Fruit fly (Drosophila melanogaster) whole organism, embryonic: ENCODE data around the gene Herc4.

Experiments
- Abd-B ChIP-seq: fragments of 200-800 bp; sonication (Bioruptor generic); optimal IDR thresholded peaks from 2 replicates; lab custom pipeline; 2018; ENCODE audit warnings: missing biosample characterization, mild to moderate bottlenecking, missing genetic modification characterization, moderate library complexity
- Asciz ChIP-seq: fragments of 200-800 bp; sonication (Bioruptor generic); optimal IDR thresholded peaks from 2 replicates; lab custom pipeline; 2017; ENCODE audit warnings: missing biosample characterization, mild to moderate bottlenecking, missing genetic modification characterization, missing genetic modification reagents
- Atf-2 ChIP-seq: fragments of 200-800 bp; sonication (Bioruptor generic); optimal IDR thresholded peaks from 2 replicates; lab custom pipeline; 2016; ENCODE audit warnings: missing biosample characterization, missing genetic modification characterization
- CG12299 ChIP-seq: fragments of 200-800 bp; sonication (Bioruptor generic); optimal IDR thresholded peaks from 2 replicates; lab custom pipeline; 2018; ENCODE audit warnings: missing biosample characterization, mild to moderate bottlenecking, missing genetic modification characterization
- CG1233 ChIP-seq: fragments of 200-800 bp; sonication (Bioruptor generic); optimal IDR thresholded peaks from 4 replicates; lab custom pipeline; 2018; ENCODE audit warnings: missing biosample characterization, mild to moderate bottlenecking, missing genetic modification characterization
- CG13775 ChIP-seq: fragments of 200-800 bp; sonication (Bioruptor generic); optimal IDR thresholded peaks from 3 replicates; lab custom pipeline; 2017; ENCODE audit warnings: missing biosample characterization, mild to moderate bottlenecking, missing genetic modification characterization
- CG14441 ChIP-seq: fragments of 200-800 bp; sonication (Bioruptor generic); IDR thresholded peaks from 2 replicates; pipeline ENCODE4 v1.3.6; 2022; ENCODE audit warnings: missing biosample characterization, missing genetic modification characterization
- CG16813 ChIP-seq: fragments of 200-800 bp; sonication (Bioruptor generic); IDR thresholded peaks from 3 replicates; pipeline ENCODE4 v1.3.6; 2022; ENCODE audit warnings: missing biosample characterization, missing genetic modification characterization; ENCODE audit not compliant: partially characterized antibody
- CG2129 ChIP-seq: fragments of 200-800 bp; sonication (Bioruptor generic); IDR thresholded peaks from 2 replicates; pipeline ENCODE4 v1.3.6; 2022; ENCODE audit warnings: missing biosample characterization, missing genetic modification characterization; ENCODE audit not compliant: partially characterized antibody
- CG30403 ChIP-seq: fragments of 200-800 bp; sonication (Bioruptor generic); optimal IDR thresholded peaks from 3 replicates; lab custom pipeline; 2016; ENCODE audit warnings: missing biosample characterization, missing genetic modification characterization
- CG5953 ChIP-seq: fragments of 200-800 bp; sonication (Bioruptor generic); IDR thresholded peaks from 2 replicates; pipeline ENCODE4 v1.3.6; 2022; ENCODE audit warnings: missing biosample characterization, missing genetic modification characterization
- CG6683 ChIP-seq: fragments of 200-800 bp; sonication (Bioruptor generic); optimal IDR thresholded peaks from 2 replicates; lab custom pipeline; 2017; ENCODE audit warnings: missing biosample characterization, mild to moderate bottlenecking, missing genetic modification characterization, missing genetic modification reagents
- CG7372 ChIP-seq: fragments of 200-800 bp; sonication (Bioruptor generic); IDR thresholded peaks from 2 replicates; pipeline ENCODE4 v1.3.6; 2022; ENCODE audit warnings: missing biosample characterization, missing genetic modification characterization
- CG9215 ChIP-seq: fragments of 200-800 bp; sonication (Bioruptor generic); IDR thresholded peaks from 2 replicates; pipeline ENCODE4 v1.3.6; 2022; ENCODE audit warnings: missing biosample characterization, missing genetic modification characterization
- Dad ChIP-seq: fragments of 200-800 bp; sonication (Bioruptor generic); optimal IDR thresholded peaks from 3 replicates; lab custom pipeline; 2016; ENCODE audit warnings: missing biosample characterization, missing genetic modification characterization
- Dbx ChIP-seq: fragments of 200-800 bp; sonication (Bioruptor generic); IDR thresholded peaks from 3 replicates; pipeline ENCODE4 v1.3.6; 2022; ENCODE audit warnings: missing biosample characterization, missing genetic modification characterization
- ERR ChIP-seq: fragments of 200-800 bp; sonication (Bioruptor generic); optimal IDR thresholded peaks from 2 replicates; lab custom pipeline; 2016; ENCODE audit warnings: missing biosample characterization, missing genetic modification characterization
- Ets65A ChIP-seq: fragments of 200-800 bp; sonication (Bioruptor generic); peaks from one replicate; lab custom pipeline; 2016; ENCODE audit warnings: missing biosample characterization, missing genetic modification characterization
- Fer2 ChIP-seq: fragments of 200-800 bp; sonication (Bioruptor generic); optimal IDR thresholded peaks from 2 replicates; lab custom pipeline; 2018; ENCODE audit warnings: missing biosample characterization, mild to moderate bottlenecking, missing genetic modification characterization, moderate library complexity
- HLHmδ ChIP-seq: fragments of 200-800 bp; sonication (Bioruptor generic); optimal IDR thresholded peaks from 2 replicates; lab custom pipeline; 2018; ENCODE audit warnings: missing biosample characterization, mild to moderate bottlenecking, missing genetic modification characterization, moderate library complexity
- Hr78 ChIP-seq, 2 experiments: fragments of 200-800 bp in 1 of 2; fragments of >200 bp in 1 of 2; sonication (Bioruptor generic) in 1 of 2; optimal IDR thresholded peaks; 2 replicates each; lab custom pipeline; 2017 to 2019; ENCODE audit warnings: missing biosample characterization in 2 of 2, missing genetic modification characterization in 2 of 2, mild to moderate bottlenecking in 1 of 2, moderate library complexity in 1 of 2
- Jarid2 ChIP-seq: fragments of 200-800 bp; sonication (Bioruptor generic); optimal IDR thresholded peaks from 3 replicates; lab custom pipeline; 2017; ENCODE audit warnings: mild to moderate bottlenecking, missing biosample characterization, missing genetic modification reagents, missing genetic modification characterization
- Lim3 ChIP-seq: fragments of 200-800 bp; sonication (Bioruptor generic); IDR thresholded peaks from 2 replicates; pipeline ENCODE4 v1.3.6; 2022; ENCODE audit warnings: missing biosample characterization, missing genetic modification characterization
- Oli ChIP-seq: fragments of 200-800 bp; sonication (Bioruptor generic); optimal IDR thresholded peaks from 2 replicates; lab custom pipeline; 2018; ENCODE audit warnings: missing biosample characterization, mild to moderate bottlenecking, missing genetic modification characterization, moderate library complexity
- Opbp ChIP-seq: fragments of 200-800 bp; sonication (Bioruptor generic); IDR thresholded peaks from 3 replicates; pipeline ENCODE4 v1.3.6; 2022; ENCODE audit warnings: missing biosample characterization, missing genetic modification characterization; ENCODE audit not compliant: partially characterized antibody
- Rfx ChIP-seq: fragments of 200-800 bp; sonication (Bioruptor generic); IDR thresholded peaks from 2 replicates; pipeline ENCODE4 v1.3.6; 2022; ENCODE audit warnings: missing biosample characterization, missing genetic modification characterization
- Rx ChIP-seq: fragments of 200-800 bp; sonication (Bioruptor generic); IDR thresholded peaks from 2 replicates; pipeline ENCODE4 v1.3.6; 2022; ENCODE audit warnings: missing biosample characterization, missing genetic modification characterization
- Stat92E ChIP-seq, 3 experiments: fragments of >200 bp in 2 of 3; fragments of 200-800 bp in 1 of 3; sonication (Bioruptor generic) in 1 of 3; optimal IDR thresholded peaks; 2 replicates each; lab custom pipeline; 2017 to 2019; ENCODE audit warnings: missing biosample characterization in 3 of 3, missing genetic modification characterization in 3 of 3, mild to moderate bottlenecking in 1 of 3, moderate library complexity in 1 of 3
- TFAM ChIP-seq: fragments of 200-800 bp; sonication (Bioruptor generic); optimal IDR thresholded peaks from 2 replicates; lab custom pipeline; 2017; ENCODE audit warnings: missing biosample characterization, missing genetic modification characterization, inconsistent platforms
- Tbp ChIP-seq: fragments of >200 bp; optimal IDR thresholded peaks from 2 replicates; lab custom pipeline; 2018; ENCODE audit warnings: missing biosample characterization, missing genetic modification characterization
- crc ChIP-seq: fragments of 200-800 bp; sonication (Bioruptor generic); optimal IDR thresholded peaks from 2 replicates; lab custom pipeline; 2016; ENCODE audit warnings: missing biosample characterization, missing genetic modification characterization
- cwo ChIP-seq: fragments of 200-800 bp; sonication (Bioruptor generic); optimal IDR thresholded peaks from 3 replicates; lab custom pipeline; 2017; ENCODE audit warnings: missing biosample characterization, missing genetic modification characterization, mild to moderate bottlenecking, moderate library complexity, missing genetic modification reagents
- fru ChIP-seq: fragments of >200 bp; optimal IDR thresholded peaks from 2 replicates; lab custom pipeline; 2017
- gem ChIP-seq: fragments of 200-800 bp; sonication (Bioruptor generic); optimal IDR thresholded peaks from 2 replicates; lab custom pipeline; 2019; ENCODE audit warnings: missing biosample characterization, mild to moderate bottlenecking, missing genetic modification characterization, moderate library complexity
- gro ChIP-seq: fragments of 200-800 bp; sonication (Bioruptor generic); optimal IDR thresholded peaks from 2 replicates; lab custom pipeline; 2016; ENCODE audit warnings: missing biosample characterization, missing genetic modification characterization
- hb ChIP-seq: fragments of 200-800 bp; sonication (Bioruptor generic); IDR thresholded peaks from 3 replicates; pipeline ENCODE4 v1.3.6; 2022; ENCODE audit warnings: missing biosample characterization, missing genetic modification characterization; ENCODE audit not compliant: partially characterized antibody
- luna ChIP-seq: fragments of 200-800 bp; sonication (Bioruptor generic); optimal IDR thresholded peaks from 2 replicates; lab custom pipeline; 2016; ENCODE audit warnings: missing biosample characterization, missing genetic modification characterization
- mld ChIP-seq: fragments of 200-800 bp; sonication (Bioruptor generic); IDR thresholded peaks from 3 replicates; pipeline ENCODE4 v1.3.6; 2022; ENCODE audit warnings: missing biosample characterization, missing genetic modification characterization; ENCODE audit not compliant: partially characterized antibody
- nom ChIP-seq: fragments of 200-800 bp; sonication (Bioruptor generic); optimal IDR thresholded peaks from 2 replicates; lab custom pipeline; 2017; ENCODE audit warnings: missing biosample characterization, missing genetic modification characterization, mild to moderate bottlenecking, moderate library complexity, missing genetic modification reagents
- oc ChIP-seq: fragments of 200-800 bp; sonication (Bioruptor generic); optimal IDR thresholded peaks from 2 replicates; lab custom pipeline; 2018; ENCODE audit warnings: missing biosample characterization, mild to moderate bottlenecking, missing genetic modification characterization, moderate library complexity
- onecut ChIP-seq: fragments of 200-800 bp; sonication (Bioruptor generic); IDR thresholded peaks from 2 replicates; pipeline ENCODE4 v1.3.6; 2022; ENCODE audit warnings: missing biosample characterization, missing genetic modification characterization
- org-1 ChIP-seq: fragments of 200-800 bp; sonication (Bioruptor generic); optimal IDR thresholded peaks from 2 replicates; lab custom pipeline; 2017; ENCODE audit warnings: missing biosample characterization, missing genetic modification characterization
- rib ChIP-seq: fragments of 200-800 bp; sonication (Bioruptor generic); IDR thresholded peaks from 2 replicates; pipeline ENCODE4 v1.3.6; 2022; ENCODE audit warnings: missing biosample characterization, missing genetic modification characterization
- scrt ChIP-seq: fragments of 200-800 bp; sonication (Bioruptor generic); optimal IDR thresholded peaks from 2 replicates; lab custom pipeline; 2018; ENCODE audit warnings: missing biosample characterization, mild to moderate bottlenecking, missing genetic modification characterization, moderate library complexity
- slp2 ChIP-seq: fragments of 200-800 bp; sonication (Bioruptor generic); optimal IDR thresholded peaks from 2 replicates; lab custom pipeline; 2016; ENCODE audit warnings: missing biosample characterization, missing genetic modification characterization
- sna ChIP-seq: fragments of 200-800 bp; sonication (Bioruptor generic); IDR thresholded peaks from 2 replicates; pipeline ENCODE4 v1.3.6; 2022; ENCODE audit warnings: missing biosample characterization, missing genetic modification characterization; ENCODE audit not compliant: partially characterized antibody
- zen ChIP-seq: fragments of 200-800 bp; sonication (Bioruptor generic); optimal IDR thresholded peaks from 3 replicates; lab custom pipeline; 2018; ENCODE audit warnings: missing biosample characterization, mild to moderate bottlenecking, missing genetic modification characterization, moderate library complexity

Herc4 gene

DNA sequence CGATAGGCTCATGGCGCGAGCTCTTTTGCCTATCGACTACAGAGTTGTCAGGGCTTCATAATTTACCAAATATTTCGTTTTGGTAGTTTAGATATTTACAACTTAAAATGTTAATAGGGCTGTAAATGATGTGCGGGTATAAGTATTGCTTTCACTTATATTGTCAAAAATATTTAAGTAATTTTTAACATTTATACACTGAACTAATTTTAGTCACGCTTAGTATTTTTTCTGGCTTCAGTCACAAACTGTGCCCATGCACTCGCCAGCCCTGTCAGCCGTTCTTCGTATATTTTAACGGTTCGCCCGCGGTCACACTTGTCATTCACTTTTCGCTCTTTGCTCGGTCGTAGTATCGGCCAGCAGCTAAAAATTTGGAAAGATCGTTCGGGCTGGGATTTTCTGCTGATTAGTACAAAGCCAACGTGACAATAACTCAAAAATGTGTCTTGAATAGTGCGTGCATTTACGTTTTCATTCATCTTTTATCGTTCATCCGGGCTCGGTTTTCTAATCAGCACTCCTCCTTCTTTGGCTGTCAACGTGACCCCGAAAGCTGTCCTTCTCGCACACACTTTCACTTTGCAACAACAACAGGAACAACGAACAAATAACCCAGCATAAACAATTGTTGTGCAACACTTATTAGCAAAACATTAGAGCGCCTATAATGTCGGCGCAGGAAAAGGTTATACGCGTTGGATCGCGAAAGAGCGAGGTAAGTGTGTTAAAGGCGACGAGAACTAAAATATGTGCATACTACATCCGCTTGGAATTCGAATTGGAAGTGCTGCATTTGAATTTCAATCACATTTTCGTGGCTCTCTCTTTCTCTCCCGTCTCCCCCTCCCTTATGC is 21.3 kb downstream of the Herc4 start, which contains the start of the genes Hmbs and CG2211 (continued):
- TF ChIP-seq HLHmδ (GFP tag; lab: Kevin White, UChicago): peak; percentile 65
- peak; percentile 87 for TF ChIP-seq zen (tag; lab: Kevin White, UChicago)
- peak; percentile 78 for TF ChIP-seq cwo (GFP tag; lab: Kevin White, UChicago)
- peak; percentile 98 for TF ChIP-seq Ets65A (GFP tag; lab: Kevin White, UChicago)
- peak; percentile 82 for TF ChIP-seq Fer2 (tag; lab: Kevin White, UChicago)
- TF ChIP-seq Hr78 (GFP tag; optimal IDR thresholded peaks at IDR 0.05; lab: Kevin White, UChicago): peak in 1 of 2 experiments; percentile 90
- TF ChIP-seq CG12299 (tag; lab: Kevin White, UChicago): peak; percentile 22
- peak; percentile 83 for TF ChIP-seq CG14441 (GFP tag; lab: Robert Waterston, UW)
- peak; percentile 73 for TF ChIP-seq Oli (tag; lab: Kevin White, UChicago)
- TF ChIP-seq Jarid2 (GFP tag; lab: Kevin White, UChicago): peak; percentile 64
- peak; percentile 89 for TF ChIP-seq CG30403
- TF ChIP-seq rib (GFP tag; lab: Robert Waterston, UW): peak; percentile 60; the same call in 1 of the 2 replicates
- peak; percentile 89 for TF ChIP-seq gro
- TF ChIP-seq Rx (GFP tag; lab: Robert Waterston, UW): peak; percentile 75
- TF ChIP-seq Dbx: peak; percentile 91
- TF ChIP-seq CG13775 (GFP tag; lab: Kevin White, UChicago): peak; percentile 90
- peak; percentile 72 for TF ChIP-seq onecut (GFP tag; lab: Robert Waterston, UW)
- peak in 1 of 3 experiments; percentile 60 for TF ChIP-seq Stat92E (GFP tag; optimal IDR thresholded peaks at IDR 0.05; lab: Kevin White, UChicago)
- TF ChIP-seq oc (tag; lab: Kevin White, UChicago): peak; percentile 58
- peak; percentile 73 for TF ChIP-seq ERR (GFP tag; lab: Kevin White, UChicago)
- TF ChIP-seq Abd-B (GFP tag; lab: Kevin White, UChicago): peak; percentile 82
- peak; percentile 82 for TF ChIP-seq Atf-2
- TF ChIP-seq CG1233 (GFP tag; lab: Kevin White, UChicago): peak; percentile 80
- TF ChIP-seq Tbp (GFP tag; lab: Kevin White, UChicago): no peak
- peak; percentile 76 for TF ChIP-seq crc
- TF ChIP-seq Dad (GFP tag; lab: Kevin White, UChicago): peak; percentile 89
- peak; percentile 75 for TF ChIP-seq CG6683
- peak; percentile 92 for TF ChIP-seq Rfx (GFP tag; lab: Robert Waterston, UW)
- peak; percentile 45 for TF ChIP-seq TFAM (GFP tag; lab: Kevin White, UChicago)
- TF ChIP-seq gem (tag; lab: Kevin White, UChicago): peak; percentile 89
- TF ChIP-seq CG2129 (GFP tag; lab: Robert Waterston, UW): no peak
- TF ChIP-seq Opbp (GFP tag; lab: Robert Waterston, UW): peak; percentile 55; the same call in 1 of the 3 replicates
- peak; percentile 12 for TF ChIP-seq luna (GFP tag; lab: Kevin White, UChicago)
- TF ChIP-seq nom (GFP tag; lab: Kevin White, UChicago): peak; percentile 29
- 0 out of 2 replicates have a peak, but pooled peaks have one; percentile 25 for TF ChIP-seq CG5953 (GFP tag; lab: Robert Waterston, UW)
- peak; percentile 86 for TF ChIP-seq slp2 (GFP tag; lab: Kevin White, UChicago)
- peak; percentile 72 for TF ChIP-seq scrt
- peak; percentile 82 for TF ChIP-seq CG7372 (GFP tag; lab: Robert Waterston, UW)
- TF ChIP-seq CG9215 (GFP tag; lab: Robert Waterston, UW): peak; percentile 79
- no peak for TF ChIP-seq fru (lab: Kevin White, UChicago)
- peak; percentile 30 for TF ChIP-seq Asciz (GFP tag; lab: Kevin White, UChicago)
- TF ChIP-seq hb (GFP tag; lab: Robert Waterston, UW): no peak
- no peak for TF ChIP-seq sna
- no peak for TF ChIP-seq mld (GFP tag; lab: Robert Waterston, UW)
- peak; percentile 54 for TF ChIP-seq CG16813
- TF ChIP-seq Lim3 (GFP tag; lab: Robert Waterston, UW): no peak; the same call in 1 of the 2 replicates
- no peak for TF ChIP-seq org-1 (GFP tag; lab: Kevin White, UChicago)
